Worm (Caenorhabditis elegans) whole organism, L1 larva: ENCODE results near the gene ttr-53.
A peak's percentile ranks its signal among the peaks of the same experiment; 100 is the strongest.

ENCODE experiments used
- C34B4.2 ChIP-seq: sonication (generic microtip); optimal IDR thresholded peaks from 2 replicates; lab custom pipeline; 2017; ENCODE audit warnings: mild to moderate bottlenecking, missing genetic modification characterization, missing compliant biosample characterization
- F16B12.6 ChIP-seq: fragments of 150-350 bp; optimal IDR thresholded peaks from 2 replicates; lab custom pipeline; 2014; ENCODE audit warnings: missing biosample characterization, missing genetic modification characterization
- Y116A8C.19 ChIP-seq: sonication (generic microtip); optimal IDR thresholded peaks from 2 replicates; lab custom pipeline; 2016; ENCODE audit warnings: missing compliant biosample characterization, missing genetic modification characterization, borderline replicate concordance
- aha-1 ChIP-seq: fragments of 150-350 bp; optimal IDR thresholded peaks from 2 replicates; lab custom pipeline; 2014; ENCODE audit warnings: missing biosample characterization, missing genetic modification characterization
- alr-1 ChIP-seq: fragments of 200-800 bp; sonication (Bioruptor generic); optimal IDR thresholded peaks from 2 replicates; lab custom pipeline; 2018; ENCODE audit warnings: borderline replicate concordance, mild to moderate bottlenecking, missing genetic modification characterization, missing compliant biosample characterization
- aly-2 ChIP-seq: fragments of 150-350 bp; optimal IDR thresholded peaks from 2 replicates; lab custom pipeline; 2014; ENCODE audit warnings: missing biosample characterization, missing genetic modification characterization
- blmp-1 ChIP-seq: fragments of 150-350 bp; optimal IDR thresholded peaks from 2 replicates; lab custom pipeline; 2014; ENCODE audit warnings: missing biosample characterization, missing genetic modification characterization
- ceh-82 ChIP-seq, 3 experiments: fragments of 150-350 bp in 1 of 3; sonication (generic microtip) in 2 of 3; optimal IDR thresholded peaks; 2 replicates each; lab custom pipeline; 2014 to 2017; ENCODE audit warnings: missing biosample characterization in 3 of 3, missing genetic modification characterization in 3 of 3
- ceh-88 ChIP-seq: fragments of 200-800 bp; sonication (Bioruptor generic); IDR thresholded peaks from 2 replicates; pipeline ENCODE4 v1.3.6; 2022; ENCODE audit warnings: missing genetic modification characterization, missing compliant biosample characterization
- ceh-90 ChIP-seq: sonication (generic microtip); optimal IDR thresholded peaks from 2 replicates; lab custom pipeline; 2016; ENCODE audit warnings: missing genetic modification characterization, missing compliant biosample characterization
- ces-1 ChIP-seq: fragments of 150-350 bp; optimal IDR thresholded peaks from 2 replicates; lab custom pipeline; 2014; ENCODE audit warnings: missing biosample characterization, missing genetic modification reagents, missing genetic modification characterization
- dpl-1 ChIP-seq, 3 experiments: fragments of 150-350 bp in 2 of 3; sonication (generic microtip) in 1 of 3; optimal IDR thresholded peaks; 2 replicates each; lab custom pipeline; 2014 to 2017; ENCODE audit warnings: missing biosample characterization in 3 of 3, missing genetic modification characterization in 3 of 3, missing genetic modification reagents in 3 of 3
- dsc-1 ChIP-seq: sonication (generic microtip); optimal IDR thresholded peaks from 2 replicates; lab custom pipeline; 2016; ENCODE audit warnings: mild to moderate bottlenecking, missing genetic modification characterization, missing compliant biosample characterization
- efl-3 ChIP-seq: fragments of 200-800 bp; sonication (Bioruptor generic); optimal IDR thresholded peaks from 2 replicates; lab custom pipeline; 2018; ENCODE audit warnings: mild to moderate bottlenecking, missing genetic modification characterization, missing compliant biosample characterization
- egl-27 ChIP-seq, 2 experiments: fragments of 150-350 bp in 1 of 2; sonication (generic microtip); optimal IDR thresholded peaks; 3 replicates each; lab custom pipeline; 2017 to 2018; ENCODE audit warnings: missing biosample characterization in 2 of 2, missing genetic modification characterization in 2 of 2, missing genetic modification reagents in 2 of 2
- elt-2 ChIP-seq: sonication (generic microtip); optimal IDR thresholded peaks from 2 replicates; lab custom pipeline; 2016; ENCODE audit warnings: missing genetic modification characterization, mild to moderate bottlenecking, inconsistent platforms, missing compliant biosample characterization, missing genetic modification reagents
- elt-3 ChIP-seq, 6 experiments: fragments of 150-350 bp in 1 of 6; sonication (generic microtip); optimal IDR thresholded peaks; 2 replicates each; lab custom pipeline; 2017 to 2018; ENCODE audit warnings: missing biosample characterization in 6 of 6, missing genetic modification characterization in 6 of 6, inconsistent platforms in 1 of 6
- ets-5 ChIP-seq: fragments of 200-800 bp; sonication (Bioruptor generic); IDR thresholded peaks from 2 replicates; pipeline ENCODE4 v1.3.6; 2022; ENCODE audit warnings: missing genetic modification characterization, missing compliant biosample characterization
- fkh-4 ChIP-seq: sonication (generic microtip); optimal IDR thresholded peaks from 2 replicates; lab custom pipeline; 2016; ENCODE audit warnings: missing compliant biosample characterization, missing genetic modification characterization, borderline replicate concordance
- fkh-8 ChIP-seq: sonication (generic microtip); optimal IDR thresholded peaks from 2 replicates; lab custom pipeline; 2016; ENCODE audit warnings: mild to moderate bottlenecking, missing genetic modification characterization, missing compliant biosample characterization
- grh-1 ChIP-seq: fragments of 200-800 bp; sonication (Bioruptor generic); IDR thresholded peaks from 2 replicates; pipeline ENCODE4 v1.3.6; 2022; ENCODE audit warnings: missing genetic modification reagents, missing genetic modification characterization, missing compliant biosample characterization
- hlh-17 ChIP-seq: fragments of 200-800 bp; sonication (Bioruptor generic); optimal IDR thresholded peaks from 2 replicates; lab custom pipeline; 2018; ENCODE audit warnings: missing genetic modification characterization, mild to moderate bottlenecking, missing compliant biosample characterization, moderate library complexity, borderline replicate concordance
- hpl-2 ChIP-seq: fragments of 150-350 bp; optimal IDR thresholded peaks from 2 replicates; lab custom pipeline; 2014; ENCODE audit warnings: missing biosample characterization, missing genetic modification reagents, missing genetic modification characterization
- irx-1 ChIP-seq: sonication (generic microtip); optimal IDR thresholded peaks from 2 replicates; lab custom pipeline; 2016; ENCODE audit warnings: missing genetic modification characterization, missing compliant biosample characterization
- jun-1 ChIP-seq: fragments of 150-350 bp; optimal IDR thresholded peaks from 2 replicates; lab custom pipeline; 2014; ENCODE audit warnings: missing biosample characterization, missing genetic modification reagents, missing genetic modification characterization
- lin-14 ChIP-seq: fragments of 200-800 bp; sonication (Bioruptor generic); optimal IDR thresholded peaks from 2 replicates; lab custom pipeline; 2018; ENCODE audit warnings: mild to moderate bottlenecking, missing genetic modification characterization, moderate library complexity, missing compliant biosample characterization
- lin-35 ChIP-seq, 2 experiments: fragments of 150-350 bp; optimal IDR thresholded peaks; 2 replicates each; lab custom pipeline; 2014; ENCODE audit warnings: missing biosample characterization in 2 of 2, missing genetic modification characterization in 2 of 2, missing genetic modification reagents in 2 of 2
- lin-39 ChIP-seq: fragments of 150-350 bp; optimal IDR thresholded peaks from 2 replicates; lab custom pipeline; 2014; ENCODE audit warnings: missing biosample characterization, missing genetic modification reagents, missing genetic modification characterization
- lir-3 ChIP-seq: sonication (generic microtip); optimal IDR thresholded peaks from 2 replicates; lab custom pipeline; 2016; ENCODE audit warnings: mild to moderate bottlenecking, missing genetic modification characterization, moderate library complexity, missing compliant biosample characterization; ENCODE audit not compliant: poor library complexity
- lsy-2 ChIP-seq, 2 experiments: fragments of 150-350 bp; optimal IDR thresholded peaks; 2 replicates each; lab custom pipeline; 2014; ENCODE audit warnings: missing biosample characterization in 2 of 2, missing genetic modification characterization in 2 of 2
- mab-9 ChIP-seq: fragments of 200-800 bp; sonication (Bioruptor generic); IDR thresholded peaks from 2 replicates; pipeline ENCODE4 v1.3.6; 2022; ENCODE audit warnings: missing genetic modification reagents, missing genetic modification characterization, missing compliant biosample characterization
- nhr-11 ChIP-seq: fragments of 150-350 bp; optimal IDR thresholded peaks from 2 replicates; lab custom pipeline; 2014; ENCODE audit warnings: missing biosample characterization, missing genetic modification characterization
- nhr-12 ChIP-seq: sonication (generic microtip); optimal IDR thresholded peaks from 2 replicates; lab custom pipeline; 2017; ENCODE audit warnings: missing biosample characterization, missing genetic modification characterization
- nhr-20 ChIP-seq: sonication (generic microtip); optimal IDR thresholded peaks from 2 replicates; lab custom pipeline; 2016; ENCODE audit warnings: mild to moderate bottlenecking, missing genetic modification characterization, missing compliant biosample characterization
- nhr-237 ChIP-seq: fragments of 150-350 bp; optimal IDR thresholded peaks from 2 replicates; lab custom pipeline; 2014; ENCODE audit warnings: missing biosample characterization, missing genetic modification characterization
- nhr-28 ChIP-seq: fragments of 150-350 bp; optimal IDR thresholded peaks from 2 replicates; lab custom pipeline; 2014; ENCODE audit warnings: missing biosample characterization, missing genetic modification characterization
- nhr-47 ChIP-seq: sonication (generic microtip); optimal IDR thresholded peaks from 2 replicates; lab custom pipeline; 2016; ENCODE audit warnings: mild to moderate bottlenecking, missing genetic modification characterization, moderate library complexity, missing compliant biosample characterization
- nhr-84 ChIP-seq: sonication (generic microtip); optimal IDR thresholded peaks from 2 replicates; lab custom pipeline; 2017; ENCODE audit warnings: missing biosample characterization, missing genetic modification characterization
- sox-4 ChIP-seq: sonication (generic microtip); optimal IDR thresholded peaks from 2 replicates; lab custom pipeline; 2016; ENCODE audit warnings: missing genetic modification characterization, missing compliant biosample characterization
- swsn-7 ChIP-seq: sonication (generic microtip); optimal IDR thresholded peaks from 2 replicates; lab custom pipeline; 2016; ENCODE audit warnings: missing genetic modification characterization, missing compliant biosample characterization
- tbx-2 ChIP-seq: sonication (generic microtip); optimal IDR thresholded peaks from 2 replicates; lab custom pipeline; 2016; ENCODE audit warnings: missing genetic modification characterization, missing compliant biosample characterization
- tlp-1 ChIP-seq: fragments of 150-350 bp; optimal IDR thresholded peaks from 2 replicates; lab custom pipeline; 2014; ENCODE audit warnings: missing biosample characterization, missing genetic modification characterization
- vab-15 ChIP-seq: sonication (generic microtip); optimal IDR thresholded peaks from 2 replicates; lab custom pipeline; 2017; ENCODE audit warnings: missing genotype, mild to moderate bottlenecking, missing genetic modification characterization, missing compliant biosample characterization
- zag-1 ChIP-seq: fragments of 150-350 bp; optimal IDR thresholded peaks from 2 replicates; lab custom pipeline; 2014; ENCODE audit warnings: missing biosample characterization, missing genetic modification characterization

Gene ttr-53

ce11 chrIV:10146885-10147284, 11.0 kb upstream of the ttr-53 start, which contains the start of gene T14G10.8:
TSS of gene T14G10.8 (minus strand) at chrIV:10146985.
- no peak for TF ChIP-seq tbx-2 (tag; lab: Kevin White, UChicago)
- no peak for TF ChIP-seq nhr-28 (tag; lab: Kevin White, UChicago)
- no peak for TF ChIP-seq hpl-2 (GFP tag; lab: Kevin White, UChicago)
- no peak for TF ChIP-seq ceh-82 (tag; optimal IDR thresholded peaks at IDR 0.05; lab: Kevin White, UChicago)

DNA sequence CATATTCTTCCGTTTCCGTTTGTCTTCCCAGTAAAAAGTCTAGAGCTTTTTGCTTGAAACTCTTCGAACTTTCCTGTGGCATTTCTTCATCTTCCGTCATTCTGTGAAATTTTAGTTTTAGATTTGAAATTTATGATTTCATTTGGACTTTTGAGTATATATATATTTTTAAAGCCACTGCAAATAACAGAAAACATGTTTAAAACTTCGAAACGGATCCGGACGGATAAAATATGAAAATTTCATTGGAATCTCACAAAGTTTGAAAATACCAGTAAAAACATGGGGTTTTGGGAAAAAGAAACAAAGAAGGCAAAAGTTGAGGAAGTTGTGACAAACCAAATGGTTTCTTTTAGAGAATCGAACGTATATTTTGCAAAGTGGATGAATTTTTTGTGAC, 8.9 kb upstream of the ttr-53 start, which contains the start of gene pigs-1:
pigs-1 (minus strand) TSS at position 101 of the 400 bp plus-strand sequence.
- TF ChIP-seq grh-1 (GFP tag; lab: Robert Waterston, UW) = no peak
- no peak for TF ChIP-seq irx-1
- no peak for TF ChIP-seq zag-1
- no peak for TF ChIP-seq lin-35 (GFP tag; optimal IDR thresholded peaks at IDR 0.05; lab: Kevin White, UChicago)
- no peak for TF ChIP-seq vab-15 (tag; lab: Kevin White, UChicago)
- TF ChIP-seq lir-3 (tag; lab: Kevin White, UChicago) = no peak
- no peak for TF ChIP-seq tlp-1
- TF ChIP-seq elt-2 (tag; lab: Kevin White, UChicago) = no peak
- TF ChIP-seq Y116A8C.19 (tag; lab: Kevin White, UChicago) = no peak
- TF ChIP-seq egl-27 (tag; optimal IDR thresholded peaks at IDR 0.05; lab: Kevin White, UChicago) = no peak
- TF ChIP-seq C34B4.2 (tag; lab: Kevin White, UChicago) = no peak
- TF ChIP-seq fkh-8 = no peak
- no peak for TF ChIP-seq mab-9
- TF ChIP-seq, all 84 proteins: peak for 0

- no peak for TF ChIP-seq jun-1 (tag; lab: Kevin White, UChicago)
- peak; percentile 27 for TF ChIP-seq blmp-1
- TF ChIP-seq C34B4.2 (tag; lab: Kevin White, UChicago) = no peak
- no peak for TF ChIP-seq alr-1 (tag; lab: Kevin White, UChicago)
- no peak for TF ChIP-seq grh-1 (GFP tag; lab: Robert Waterston, UW)
- TF ChIP-seq hlh-17 (GFP tag; lab: Kevin White, UChicago) = no peak
- TF ChIP-seq nhr-84 (tag; lab: Kevin White, UChicago) = no peak
- TF ChIP-seq lsy-2 (tag; optimal IDR thresholded peaks at IDR 0.05; lab: Kevin White, UChicago) = peak in 1 of 2 experiments; percentile 33
- TF ChIP-seq tbx-2 (tag; lab: Kevin White, UChicago) = no peak
- TF ChIP-seq lin-14 = peak; percentile 64
- no peak for TF ChIP-seq F16B12.6 (tag; lab: Kevin White, UChicago)
- no peak for TF ChIP-seq elt-3 (tag; optimal IDR thresholded peaks at IDR 0.05; lab: Kevin White, UChicago)
- no peak for TF ChIP-seq zag-1
- peak; percentile 1 for TF ChIP-seq nhr-20 (tag; lab: Kevin White, UChicago)
These were observed 7.3 kb upstream of the ttr-53 start, which contains the start of gene tsp-12 for ce11 chrIV:10150552-10151004. TSS of gene tsp-12 (minus strand) at chrIV:10150602.

DNA sequence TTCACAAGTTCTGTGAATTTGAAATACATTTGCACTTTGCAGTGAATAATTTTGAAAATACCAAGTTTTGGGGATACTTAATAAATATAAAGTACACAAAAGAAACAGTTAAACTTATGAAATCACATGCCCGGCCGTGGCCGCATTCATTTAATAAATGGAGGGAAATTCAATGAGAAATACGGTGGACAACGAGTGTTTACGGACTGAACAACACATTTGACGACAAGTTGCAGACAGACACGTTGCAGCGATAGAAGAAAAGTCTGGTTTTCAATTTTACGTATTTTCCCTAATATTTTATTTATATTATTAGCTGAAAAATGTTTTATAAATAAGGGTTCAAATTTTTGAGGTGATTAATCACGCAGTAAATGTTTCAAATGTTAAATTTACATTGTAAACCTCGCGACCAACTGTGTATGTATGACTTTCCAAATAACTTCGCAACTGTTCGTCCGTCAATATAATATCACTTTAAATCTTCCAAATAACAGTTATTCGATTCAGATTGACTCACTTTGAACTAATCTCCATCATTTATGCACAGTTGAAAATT, 6.3 kb upstream of the ttr-53 start, which contains the start of gene copg-1:
copg-1 (plus strand) TSS at position 509 of the 559 bp plus-strand sequence.
- TF ChIP-seq nhr-11 (tag; lab: Kevin White, UChicago) = no peak
- TF ChIP-seq ceh-90 (tag; lab: Kevin White, UChicago) = no peak
- no peak for TF ChIP-seq ces-1 (GFP tag; lab: Kevin White, UChicago)
- no peak for TF ChIP-seq aha-1 (tag; lab: Kevin White, UChicago)
- TF ChIP-seq aly-2 (tag; lab: Kevin White, UChicago) = peak; percentile 4
- no peak for TF ChIP-seq nhr-28 (tag; lab: Kevin White, UChicago)
- TF ChIP-seq Y116A8C.19 (tag; lab: Kevin White, UChicago) = no peak
- TF ChIP-seq dpl-1 (GFP tag; optimal IDR thresholded peaks at IDR 0.05; lab: Kevin White, UChicago) = peak; percentile 45 to 74 (median 62)
- TF ChIP-seq nhr-20 (tag; lab: Kevin White, UChicago) = peak; percentile 66
- TF ChIP-seq swsn-7 (tag; lab: Kevin White, UChicago) = peak; percentile 49
- no peak for TF ChIP-seq sox-4 (tag; lab: Kevin White, UChicago)
- peak; percentile 67 for TF ChIP-seq nhr-47 (tag; lab: Kevin White, UChicago)
- TF ChIP-seq dsc-1 (tag; lab: Kevin White, UChicago) = peak; percentile 33
- peak; percentile 51 for TF ChIP-seq tbx-2 (tag; lab: Kevin White, UChicago)
- TF ChIP-seq zag-1 = no peak
- TF ChIP-seq ets-5 = no peak
- no peak for TF ChIP-seq tlp-1
- TF ChIP-seq efl-3 (GFP tag; lab: Kevin White, UChicago) = no peak
- no peak for TF ChIP-seq nhr-237 (tag; lab: Kevin White, UChicago)
- peak; percentile 64 to 74 for TF ChIP-seq lin-35 (GFP tag; optimal IDR thresholded peaks at IDR 0.05; lab: Kevin White, UChicago)
- TF ChIP-seq nhr-12 (tag; lab: Kevin White, UChicago) = no peak
- no peak for TF ChIP-seq ceh-88
- no peak for TF ChIP-seq C34B4.2 (tag; lab: Kevin White, UChicago)
- no peak for TF ChIP-seq alr-1 (tag; lab: Kevin White, UChicago)
- no peak for TF ChIP-seq lin-39
- TF ChIP-seq fkh-4 (tag; lab: Kevin White, UChicago) = no peak
- TF ChIP-seq vab-15 (tag; lab: Kevin White, UChicago) = no peak
